Worm (Caenorhabditis elegans) whole organism, L2 larva: ENCODE results near the gene Y45F3A.5.

Source experiments
- C34F6.9 ChIP-seq: fragments of 150-350 bp; optimal IDR thresholded peaks from 2 replicates; lab custom pipeline; 2014; ENCODE audit warnings: missing biosample characterization, missing genetic modification characterization
- R02D3.7 ChIP-seq: fragments of 150-350 bp; optimal IDR thresholded peaks from 2 replicates; lab custom pipeline; 2014; ENCODE audit warnings: missing biosample characterization, missing genetic modification characterization
- ZK546.5 ChIP-seq: sonication (generic microtip); optimal IDR thresholded peaks from 2 replicates; lab custom pipeline; 2017; ENCODE audit warnings: missing biosample characterization, missing genetic modification characterization
- ama-1 ChIP-seq: fragments of 150-350 bp; optimal IDR thresholded peaks from 2 replicates; lab custom pipeline; 2018; ENCODE audit warnings: inconsistent platforms
- blmp-1 ChIP-seq: sonication (generic microtip); optimal IDR thresholded peaks from 2 replicates; lab custom pipeline; 2017; ENCODE audit warnings: missing genetic modification characterization, mild to moderate bottlenecking, missing compliant biosample characterization, antibody characterized with exemption, moderate library complexity; ENCODE audit not compliant: insufficient read depth
- crh-2 ChIP-seq: sonication (generic microtip); optimal IDR thresholded peaks from 2 replicates; lab custom pipeline; 2017; ENCODE audit warnings: missing biosample characterization, missing genetic modification characterization
- dmd-4 ChIP-seq: sonication (generic microtip); optimal IDR thresholded peaks from 2 replicates; lab custom pipeline; 2017; ENCODE audit warnings: missing biosample characterization, missing genetic modification characterization
- egl-27 ChIP-seq: sonication (generic microtip); optimal IDR thresholded peaks from 3 replicates; lab custom pipeline; 2017; ENCODE audit warnings: missing biosample characterization, missing genetic modification reagents, missing genetic modification characterization
- elt-1 ChIP-seq: fragments of 150-350 bp; optimal IDR thresholded peaks from 2 replicates; lab custom pipeline; 2014; ENCODE audit warnings: missing biosample characterization, missing genetic modification characterization
- fos-1 ChIP-seq: fragments of 150-350 bp; optimal IDR thresholded peaks from 2 replicates; lab custom pipeline; 2014; ENCODE audit warnings: missing biosample characterization, missing genetic modification characterization
- gmeb-1 ChIP-seq: fragments of 150-350 bp; optimal IDR thresholded peaks from 2 replicates; lab custom pipeline; 2014; ENCODE audit warnings: missing biosample characterization, missing genetic modification characterization
- lin-11 ChIP-seq: fragments of 150-350 bp; sonication (generic microtip); optimal IDR thresholded peaks from 2 replicates; lab custom pipeline; 2014; ENCODE audit warnings: missing biosample characterization, missing genetic modification characterization, inconsistent platforms, mixed read lengths
- lin-13 ChIP-seq: fragments of 150-350 bp; optimal IDR thresholded peaks from 2 replicates; lab custom pipeline; 2014; ENCODE audit warnings: missing biosample characterization, missing genetic modification reagents, missing genetic modification characterization
- lin-39 ChIP-seq: fragments of 150-350 bp; optimal IDR thresholded peaks from 2 replicates; lab custom pipeline; 2014; ENCODE audit warnings: missing biosample characterization, missing genetic modification reagents, missing genetic modification characterization
- lsy-2 ChIP-seq, 2 experiments: fragments of 150-350 bp in 1 of 2; sonication (generic microtip) in 1 of 2; optimal IDR thresholded peaks; 2 replicates each; lab custom pipeline; 2014 to 2017; ENCODE audit warnings: missing biosample characterization in 2 of 2, missing genetic modification characterization in 2 of 2
- mab-5 ChIP-seq: fragments of 150-350 bp; optimal IDR thresholded peaks from 2 replicates; lab custom pipeline; 2014; ENCODE audit warnings: missing biosample characterization, missing genetic modification characterization
- mdl-1 ChIP-seq, 2 experiments: fragments of 150-350 bp in 1 of 2; sonication (generic microtip) in 1 of 2; optimal IDR thresholded peaks; 2 replicates each; lab custom pipeline; 2017; ENCODE audit warnings: missing biosample characterization in 2 of 2, missing genetic modification characterization in 2 of 2
- nhr-12 ChIP-seq: fragments of 150-350 bp; optimal IDR thresholded peaks from 2 replicates; lab custom pipeline; 2014; ENCODE audit warnings: missing biosample characterization, missing genetic modification characterization
- nhr-129 ChIP-seq: fragments of 150-350 bp; optimal IDR thresholded peaks from 2 replicates; lab custom pipeline; 2014; ENCODE audit warnings: missing biosample characterization, missing genetic modification characterization
- nhr-23 ChIP-seq: fragments of 150-350 bp; optimal IDR thresholded peaks from 2 replicates; lab custom pipeline; 2014; ENCODE audit warnings: missing biosample characterization, missing genetic modification reagents, missing genetic modification characterization
- nhr-237 ChIP-seq: fragments of 150-350 bp; optimal IDR thresholded peaks from 2 replicates; lab custom pipeline; 2014; ENCODE audit warnings: missing biosample characterization, missing genetic modification characterization
- nhr-25 ChIP-seq: fragments of 150-350 bp; sonication (generic microtip); optimal IDR thresholded peaks from 3 replicates; lab custom pipeline; 2014; ENCODE audit warnings: missing biosample characterization, missing genetic modification characterization
- nhr-6 ChIP-seq: fragments of 150-350 bp; optimal IDR thresholded peaks from 2 replicates; lab custom pipeline; 2014; ENCODE audit warnings: missing biosample characterization, missing genetic modification characterization
- nhr-77 ChIP-seq: fragments of 150-350 bp; optimal IDR thresholded peaks from 2 replicates; lab custom pipeline; 2014; ENCODE audit warnings: missing biosample characterization, missing genetic modification characterization
- peb-1 ChIP-seq: fragments of 150-350 bp; optimal IDR thresholded peaks from 2 replicates; lab custom pipeline; 2014; ENCODE audit warnings: missing biosample characterization, missing genetic modification characterization
- sem-4 ChIP-seq: fragments of 150-350 bp; optimal IDR thresholded peaks from 2 replicates; lab custom pipeline; 2014; ENCODE audit warnings: missing biosample characterization, missing genetic modification reagents, missing genetic modification characterization
- skn-1 ChIP-seq: sonication (generic microtip); optimal IDR thresholded peaks from 2 replicates; lab custom pipeline; 2017; ENCODE audit warnings: missing biosample characterization, missing genetic modification characterization
- sma-9 ChIP-seq, 2 experiments: fragments of 150-350 bp in 1 of 2; sonication (generic microtip) in 1 of 2; optimal IDR thresholded peaks; 2 replicates each; lab custom pipeline; 2014 to 2016; ENCODE audit warnings: missing genetic modification characterization in 2 of 2, mild to moderate bottlenecking in 1 of 2, missing biosample characterization in 1 of 2, missing compliant biosample characterization in 1 of 2, missing genetic modification reagents in 1 of 2, moderate library complexity in 1 of 2
- snpc-4 ChIP-seq: fragments of 150-350 bp; optimal IDR thresholded peaks from 2 replicates; lab custom pipeline; 2014; ENCODE audit warnings: missing biosample characterization, missing genetic modification characterization
- unc-39 ChIP-seq: fragments of 150-350 bp; optimal IDR thresholded peaks from 2 replicates; lab custom pipeline; 2014; ENCODE audit warnings: missing biosample characterization, missing genetic modification characterization
- unc-55 ChIP-seq: fragments of 150-350 bp; sonication (generic microtip); optimal IDR thresholded peaks from 3 replicates; lab custom pipeline; 2014; ENCODE audit warnings: missing biosample characterization, missing genetic modification reagents, missing genetic modification characterization
- unc-62 ChIP-seq: fragments of 150-350 bp; optimal IDR thresholded peaks from 2 replicates; lab custom pipeline; 2014; ENCODE audit warnings: missing biosample characterization, missing genetic modification reagents, missing genetic modification characterization
- ztf-1 ChIP-seq: fragments of 200-800 bp; sonication (Bioruptor generic); conservative IDR thresholded peaks from 2 replicates; pipeline ENCODE4 v1.3.6; 2022; ENCODE audit warnings: missing genetic modification characterization, missing compliant biosample characterization

Gene Y45F3A.5

ce11 chrIII:10621208-10621607 is 35.1 kb upstream of the Y45F3A.5 start, which contains the start of the genes lron-10 and hpr-9 (continued):
- TF ChIP-seq nhr-23, result no peak
- TF ChIP-seq dmd-4 (tag; lab: Kevin White, UChicago), result no peak
- TF ChIP-seq lsy-2 (tag; optimal IDR thresholded peaks at IDR 0.05; lab: Kevin White, UChicago), result peak; percentile 54 to 85
- TF ChIP-seq nhr-237, result no peak
- peak in 1 of 2 experiments; percentile 1 for TF ChIP-seq mdl-1 (tag; optimal IDR thresholded peaks at IDR 0.05; lab: Kevin White, UChicago)
- TF ChIP-seq lin-39 (tag; lab: Kevin White, UChicago), result no peak

DNA sequence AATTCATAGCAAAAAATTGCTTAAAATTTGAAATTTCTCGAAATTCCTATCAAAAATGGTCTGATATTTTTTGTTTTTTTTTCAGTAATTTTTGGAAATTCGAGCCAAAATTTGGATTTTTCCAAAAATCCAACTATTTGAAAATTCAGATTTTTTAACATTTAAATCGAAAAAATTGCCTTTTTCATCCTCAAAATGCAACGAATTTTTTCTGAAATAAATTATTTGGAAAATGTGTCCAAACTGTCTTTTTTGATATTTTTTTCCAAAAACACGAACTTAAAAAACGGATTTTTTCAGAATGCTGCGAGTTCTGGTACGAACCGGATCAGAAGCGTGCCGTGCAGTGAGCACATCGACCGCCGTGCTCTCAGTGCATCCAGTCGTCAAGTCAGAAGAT is 29.0 kb upstream of the Y45F3A.5 start, which contains the start of gene mrpl-22:
Gene mrpl-22 (plus strand): TSS at position 301 of the 400 bp plus-strand sequence.
- no peak for TF ChIP-seq blmp-1 (tag; lab: Kevin White, UChicago)
- TF ChIP-seq R02D3.7, result no peak
- no peak for TF ChIP-seq elt-1 (tag; lab: Kevin White, UChicago)
- TF ChIP-seq lin-39 (tag; lab: Kevin White, UChicago), result no peak
- no peak for TF ChIP-seq skn-1
- no peak for TF ChIP-seq nhr-12 (tag; lab: Kevin White, UChicago)
- no peak for TF ChIP-seq unc-62
- TF ChIP-seq mab-5, result no peak
- no peak for TF ChIP-seq nhr-6 (tag; lab: Kevin White, UChicago)
- no peak for TF ChIP-seq nhr-25 (tag; lab: Kevin White, UChicago)
- no peak for TF ChIP-seq C34F6.9
- TF ChIP-seq lin-11 (tag; lab: Kevin White, UChicago), result no peak
- TF ChIP-seq nhr-23, result no peak
- no peak for TF ChIP-seq sem-4 (tag; lab: Kevin White, UChicago)
- no peak for TF ChIP-seq dmd-4 (tag; lab: Kevin White, UChicago)
- no peak for TF ChIP-seq sma-9 (GFP tag; optimal IDR thresholded peaks at IDR 0.05; lab: Kevin White, UChicago)
- TF ChIP-seq sma-9 (tag; optimal IDR thresholded peaks at IDR 0.05; lab: Kevin White, UChicago), result no peak
- TF ChIP-seq unc-39, result no peak
- no peak for TF ChIP-seq ZK546.5 (tag; lab: Kevin White, UChicago)
- no peak for TF ChIP-seq egl-27 (tag; lab: Kevin White, UChicago)
- no peak for TF ChIP-seq nhr-77 (tag; lab: Kevin White, UChicago)

- TF ChIP-seq sem-4 (tag; lab: Kevin White, UChicago), result no peak
- no peak for TF ChIP-seq unc-55 (GFP tag; lab: Kevin White, UChicago)
- TF ChIP-seq lin-11 (tag; lab: Kevin White, UChicago), result no peak
- TF ChIP-seq ama-1 (lab: Kevin White, UChicago), result no peak
- no peak for TF ChIP-seq blmp-1 (tag; lab: Kevin White, UChicago)
- TF ChIP-seq nhr-129 (tag; lab: Kevin White, UChicago), result no peak
- TF ChIP-seq crh-2, result no peak
- TF ChIP-seq skn-1, result no peak
- TF ChIP-seq gmeb-1, result no peak
- TF ChIP-seq ztf-1 (GFP tag; lab: Robert Waterston, UW), result no peak
- TF ChIP-seq egl-27 (tag; lab: Kevin White, UChicago), result no peak
- TF ChIP-seq nhr-77 (tag; lab: Kevin White, UChicago), result no peak
- no peak for TF ChIP-seq unc-39
- TF ChIP-seq fos-1 (tag; lab: Kevin White, UChicago), result no peak
- no peak for TF ChIP-seq snpc-4
- no peak for TF ChIP-seq peb-1
- no peak for TF ChIP-seq mab-5
These were observed 26.2 kb upstream of the Y45F3A.5 start, which contains the start of gene Y39A1A.24 for ce11 chrIII:10612333-10612732. Gene Y39A1A.24, plus strand, starts transcription at chrIII:10612633.

ce11 chrIII:10608161-10608560 is 22.0 kb upstream of the Y45F3A.5 start:
- TF ChIP-seq nhr-77 (tag; lab: Kevin White, UChicago) (no peak), unc-55 (GFP tag; lab: Kevin White, UChicago) (peak; percentile 62), nhr-6 (tag; lab: Kevin White, UChicago) (no peak), crh-2 (peak; percentile 29), nhr-129 (tag; lab: Kevin White, UChicago) (no peak), sma-9 (GFP tag; optimal IDR thresholded peaks at IDR 0.05; lab: Kevin White, UChicago) (no peak), sma-9 (tag; optimal IDR thresholded peaks at IDR 0.05; lab: Kevin White, UChicago) (no peak), lin-13 (GFP tag; lab: Kevin White, UChicago) (peak; percentile 7), mdl-1 (tag; optimal IDR thresholded peaks at IDR 0.05; lab: Kevin White, UChicago) (no peak), lsy-2 (tag; optimal IDR thresholded peaks at IDR 0.05; lab: Kevin White, UChicago) (peak in 1 of 2 experiments; percentile 24), ama-1 (lab: Kevin White, UChicago) (no peak), C34F6.9 (peak; percentile 75), blmp-1 (tag; lab: Kevin White, UChicago) (no peak)
- TF ChIP-seq, all 48 proteins: peak for 5
